Worm (Caenorhabditis elegans) whole organism, young adult: ENCODE results near the gene K08D8.12.

Source experiments
- F23B12.7 ChIP-seq: sonication (generic microtip); optimal IDR thresholded peaks from 2 replicates; lab custom pipeline; 2017; ENCODE audit warnings: missing genetic modification characterization, mild to moderate bottlenecking, missing compliant biosample characterization, antibody characterized with exemption, moderate library complexity; ENCODE audit not compliant: insufficient read depth
- F37B4.10 ChIP-seq: fragments of 200-800 bp; sonication (Bioruptor generic); IDR thresholded peaks from 2 replicates; pipeline ENCODE4 v1.3.6; 2022; ENCODE audit warnings: missing genetic modification characterization, missing compliant biosample characterization
- F39B2.1 ChIP-seq: fragments of 200-800 bp; sonication (Bioruptor generic); IDR thresholded peaks from 2 replicates; pipeline ENCODE4 v1.3.6; 2022; ENCODE audit warnings: missing genetic modification reagents, missing genetic modification characterization, missing compliant biosample characterization
- Y53G8AR.9 ChIP-seq: fragments of 200-800 bp; sonication (Bioruptor generic); conservative IDR thresholded peaks from 2 replicates; pipeline ENCODE4 v1.3.6; 2022; ENCODE audit warnings: missing genetic modification reagents, missing genetic modification characterization, missing compliant biosample characterization
- Y56A3A.18 ChIP-seq: fragments of 200-800 bp; sonication (Bioruptor generic); IDR thresholded peaks from 2 replicates; pipeline ENCODE4 v1.3.6; 2022; ENCODE audit warnings: missing genetic modification reagents, missing genetic modification characterization, missing compliant biosample characterization
- ZK185.1 ChIP-seq: sonication (generic microtip); optimal IDR thresholded peaks from 2 replicates; lab custom pipeline; 2016; ENCODE audit warnings: mild to moderate bottlenecking, missing genetic modification characterization, missing compliant biosample characterization; ENCODE audit not compliant: poor library complexity, severe bottlenecking
- akir-1 ChIP-seq: fragments of 200-800 bp; sonication (Bioruptor generic); optimal IDR thresholded peaks from 2 replicates; lab custom pipeline; 2018; ENCODE audit warnings: mild to moderate bottlenecking, missing genetic modification characterization, moderate library complexity, missing compliant biosample characterization
- aptf-3 ChIP-seq: fragments of 200-800 bp; sonication (Bioruptor generic); IDR thresholded peaks from 2 replicates; pipeline ENCODE4 v1.3.6; 2022; ENCODE audit warnings: missing genetic modification characterization, missing compliant biosample characterization
- athp-1 ChIP-seq: sonication (generic microtip); optimal IDR thresholded peaks from 2 replicates; lab custom pipeline; 2017; ENCODE audit warnings: mild to moderate bottlenecking, missing genetic modification characterization, missing compliant biosample characterization
- bed-1 ChIP-seq: fragments of 200-800 bp; sonication (Bioruptor generic); IDR thresholded peaks from 2 replicates; pipeline ENCODE4 v1.3.6; 2022; ENCODE audit warnings: missing genetic modification reagents, missing genetic modification characterization, missing compliant biosample characterization
- cebp-1 ChIP-seq, 2 experiments: fragments of 200-800 bp in 1 of 2; sonication (Bioruptor generic) in 1 of 2; sonication (generic microtip) in 1 of 2; IDR thresholded peaks in 1 of 2; optimal IDR thresholded peaks in 1 of 2; 2 replicates each; pipeline versions ENCODE4 v1.3.6 to Lab custom; 2017 to 2022; ENCODE audit warnings: missing compliant biosample characterization in 2 of 2, missing genetic modification characterization in 2 of 2, mild to moderate bottlenecking in 1 of 2, missing genetic modification reagents in 1 of 2, moderate library complexity in 1 of 2
- ceh-27 ChIP-seq: fragments of 200-800 bp; sonication (Bioruptor generic); optimal IDR thresholded peaks from 2 replicates; lab custom pipeline; 2018; ENCODE audit warnings: mild to moderate bottlenecking, missing genetic modification characterization, moderate library complexity, missing compliant biosample characterization
- ceh-91 ChIP-seq: fragments of 200-800 bp; sonication (Bioruptor generic); IDR thresholded peaks from 2 replicates; pipeline ENCODE4 v1.3.6; 2022; ENCODE audit warnings: missing genetic modification reagents, missing genetic modification characterization, missing compliant biosample characterization
- ekl-4 ChIP-seq: fragments of 200-800 bp; sonication (Bioruptor generic); IDR thresholded peaks from 2 replicates; pipeline ENCODE4 v1.3.6; 2022; ENCODE audit warnings: missing genetic modification reagents, missing genetic modification characterization, missing compliant biosample characterization
- ets-4 ChIP-seq: fragments of 200-800 bp; sonication (Bioruptor generic); optimal IDR thresholded peaks from 2 replicates; lab custom pipeline; 2018; ENCODE audit warnings: mild to moderate bottlenecking, missing genetic modification characterization, missing compliant biosample characterization
- hlh-12 ChIP-seq: sonication (generic microtip); optimal IDR thresholded peaks from 2 replicates; lab custom pipeline; 2016; ENCODE audit warnings: missing genetic modification characterization, missing compliant biosample characterization
- let-607 ChIP-seq, 2 experiments: fragments of 200-800 bp in 1 of 2; sonication (Bioruptor generic) in 1 of 2; sonication (generic microtip) in 1 of 2; optimal IDR thresholded peaks; 2 replicates each; lab custom pipeline; 2016 to 2018; ENCODE audit warnings: mild to moderate bottlenecking in 2 of 2, missing compliant biosample characterization in 2 of 2, missing genetic modification characterization in 2 of 2, moderate library complexity in 2 of 2, missing genotype in 1 of 2
- lin-40 ChIP-seq: sonication (generic microtip); optimal IDR thresholded peaks from 2 replicates; lab custom pipeline; 2016; ENCODE audit warnings: missing genetic modification characterization, mild to moderate bottlenecking, missing compliant biosample characterization, missing genotype, missing genetic modification reagents
- lsl-1 ChIP-seq: fragments of 200-800 bp; sonication (Bioruptor generic); optimal IDR thresholded peaks from 2 replicates; lab custom pipeline; 2018; ENCODE audit warnings: mild to moderate bottlenecking, missing genetic modification characterization, moderate library complexity, missing compliant biosample characterization
- lsy-27 ChIP-seq: sonication (generic microtip); optimal IDR thresholded peaks from 2 replicates; lab custom pipeline; 2017; ENCODE audit warnings: missing genetic modification characterization, mild to moderate bottlenecking, missing compliant biosample characterization, antibody characterized with exemption, missing genotype, borderline replicate concordance; ENCODE audit not compliant: insufficient read depth
- mes-4 ChIP-seq: sonication (generic microtip); optimal IDR thresholded peaks from 2 replicates; lab custom pipeline; 2016; ENCODE audit warnings: missing genotype, missing genetic modification characterization, missing compliant biosample characterization
- nfya-2 ChIP-seq: fragments of 200-800 bp; sonication (Bioruptor generic); IDR thresholded peaks from 2 replicates; pipeline ENCODE4 v1.3.6; 2022; ENCODE audit warnings: missing genetic modification reagents, missing genetic modification characterization, missing compliant biosample characterization
- nhr-80 ChIP-seq: sonication (generic microtip); optimal IDR thresholded peaks from 2 replicates; lab custom pipeline; 2016; ENCODE audit warnings: missing genetic modification characterization, missing compliant biosample characterization
- rec-8 ChIP-seq, 2 experiments: sonication (generic microtip); optimal IDR thresholded peaks; 2 replicates each; lab custom pipeline; 2016; ENCODE audit warnings: mild to moderate bottlenecking in 2 of 2, missing genetic modification characterization in 2 of 2, missing genetic modification reagents in 2 of 2, missing genotype in 2 of 2, missing biosample characterization in 1 of 2, missing compliant biosample characterization in 1 of 2, moderate library complexity in 1 of 2
- snpc-1.1 ChIP-seq: sonication (generic microtip); optimal IDR thresholded peaks from 2 replicates; lab custom pipeline; 2017; ENCODE audit warnings: missing genetic modification characterization, mild to moderate bottlenecking, missing compliant biosample characterization, antibody characterized with exemption, moderate library complexity, missing genotype, missing genetic modification reagents; ENCODE audit not compliant: insufficient read depth
- snpc-4 ChIP-seq, 5 experiments: fragments of 150-350 bp in 1 of 5; sonication (generic microtip) in 4 of 5; optimal IDR thresholded peaks; 2 replicates each; lab custom pipeline; 2014 to 2018; ENCODE audit warnings: missing genetic modification characterization in 5 of 5, missing biosample characterization in 3 of 5, antibody characterized with exemption in 2 of 5, mild to moderate bottlenecking in 2 of 5, missing compliant biosample characterization in 2 of 5, missing genotype in 2 of 5, moderate library complexity in 2 of 5, missing genetic modification reagents in 1 of 5
- somi-1 ChIP-seq: fragments of 200-800 bp; sonication (Bioruptor generic); optimal IDR thresholded peaks from 2 replicates; lab custom pipeline; 2018; ENCODE audit warnings: mild to moderate bottlenecking, missing genetic modification characterization, missing compliant biosample characterization
- tlf-1 ChIP-seq: fragments of 200-800 bp; sonication (Bioruptor generic); optimal IDR thresholded peaks from 2 replicates; lab custom pipeline; 2018; ENCODE audit warnings: mild to moderate bottlenecking, missing genetic modification characterization, missing compliant biosample characterization
- unc-62 ChIP-seq: fragments of 150-350 bp; optimal IDR thresholded peaks from 2 replicates; lab custom pipeline; 2014; ENCODE audit warnings: missing biosample characterization, missing genetic modification reagents, missing genetic modification characterization
- zfh-2 ChIP-seq: fragments of 200-800 bp; sonication (Bioruptor generic); conservative IDR thresholded peaks from 2 replicates; pipeline ENCODE4 v1.3.6; 2022; ENCODE audit warnings: missing genetic modification reagents, missing genetic modification characterization, missing compliant biosample characterization
- ztf-25 ChIP-seq: fragments of 200-800 bp; sonication (Bioruptor generic); IDR thresholded peaks from 2 replicates; pipeline ENCODE4 v1.3.6; 2022; ENCODE audit warnings: missing genetic modification reagents, missing genetic modification characterization, missing compliant biosample characterization
- ztf-26 ChIP-seq: sonication (generic microtip); optimal IDR thresholded peaks from 2 replicates; lab custom pipeline; 2017; ENCODE audit warnings: missing genetic modification characterization, missing compliant biosample characterization

Gene K08D8.12

DNA sequence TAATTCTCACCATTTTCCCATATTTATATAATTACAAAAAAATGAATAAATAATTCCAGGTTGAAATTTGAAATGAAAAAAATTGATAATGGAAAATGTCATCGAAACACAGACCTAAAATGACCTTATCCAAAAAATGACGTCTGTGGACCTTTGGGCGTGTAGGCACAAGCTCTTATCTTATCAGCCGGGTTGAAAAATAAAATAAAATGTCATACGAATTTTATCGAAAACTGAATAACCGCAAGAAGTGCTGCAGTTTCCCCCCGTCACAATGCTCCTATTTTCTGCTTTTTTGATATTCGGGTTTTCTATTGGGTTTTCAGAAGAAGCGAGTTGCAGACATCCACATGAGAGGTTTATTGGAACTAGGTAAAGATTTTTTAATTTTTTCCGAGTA lies 27.4 kb upstream of the K08D8.12 start, which contains the start of gene clec-186 (continued):
- TF ChIP-seq athp-1 (tag; lab: Kevin White, UChicago) (no peak), unc-62 (no peak), mes-4 (tag; lab: Kevin White, UChicago) (no peak)

DNA sequence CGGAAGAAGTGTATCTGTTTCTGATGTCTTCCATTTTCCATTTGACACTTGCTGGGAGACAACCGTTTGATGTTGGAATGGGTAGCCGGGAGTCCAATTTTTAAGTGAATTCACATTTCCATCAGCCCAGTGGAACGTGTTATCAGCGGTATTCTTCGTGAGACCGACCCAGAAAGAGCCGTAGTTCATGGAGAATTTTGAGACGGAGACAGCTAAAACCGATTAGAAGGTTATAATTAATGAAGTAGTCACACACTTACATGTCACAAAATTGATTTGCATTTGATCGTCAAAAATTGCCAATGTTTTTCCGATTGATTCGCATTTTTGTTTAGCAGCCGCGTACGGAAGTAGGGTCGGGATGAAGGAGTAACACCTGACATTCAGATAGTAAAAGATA lies 23.9 kb upstream of the K08D8.12 start:
- TF ChIP-seq ztf-26 (tag; lab: Kevin White, UChicago) (no peak), let-607 (tag; optimal IDR thresholded peaks at IDR 0.05; lab: Kevin White, UChicago) (peak in 1 of 2 experiments; percentile 16), nhr-80 (tag; lab: Kevin White, UChicago) (peak; percentile 88), ets-4 (peak; percentile 26)

DNA sequence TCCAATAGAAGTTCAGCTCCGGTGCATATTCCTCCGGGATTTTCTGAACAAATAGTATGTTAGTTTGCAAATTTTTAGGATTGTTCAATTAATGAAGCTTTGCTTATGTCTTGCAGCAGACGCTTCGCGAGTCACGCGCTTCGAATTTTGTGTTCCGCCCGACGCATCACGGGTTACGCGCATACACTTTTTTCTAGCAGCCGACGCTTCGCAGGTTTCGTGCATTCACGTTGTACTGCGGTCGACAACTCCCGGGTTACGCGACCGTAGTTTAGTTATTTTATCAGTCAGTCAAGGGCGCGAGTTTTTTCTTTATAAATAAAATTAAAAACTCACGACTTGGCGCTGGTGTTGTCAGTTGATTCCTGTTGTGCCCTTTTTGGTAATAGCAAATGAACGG lies 23.5 kb upstream of the K08D8.12 start:
- TF ChIP-seq F37B4.10 (GFP tag; lab: Robert Waterston, UW): 0 out of 2 replicates have a peak, but pooled peaks have one; percentile 25
- no peak for TF ChIP-seq lsl-1 (GFP tag; lab: Kevin White, UChicago)
- no peak for TF ChIP-seq snpc-4 (GFP tag; optimal IDR thresholded peaks at IDR 0.05; lab: Kevin White, UChicago)
- TF ChIP-seq snpc-4 (tag; optimal IDR thresholded peaks at IDR 0.05; lab: Kevin White, UChicago): peak; percentile 46 to 89 (median 70)
- no peak for TF ChIP-seq ets-4

DNA sequence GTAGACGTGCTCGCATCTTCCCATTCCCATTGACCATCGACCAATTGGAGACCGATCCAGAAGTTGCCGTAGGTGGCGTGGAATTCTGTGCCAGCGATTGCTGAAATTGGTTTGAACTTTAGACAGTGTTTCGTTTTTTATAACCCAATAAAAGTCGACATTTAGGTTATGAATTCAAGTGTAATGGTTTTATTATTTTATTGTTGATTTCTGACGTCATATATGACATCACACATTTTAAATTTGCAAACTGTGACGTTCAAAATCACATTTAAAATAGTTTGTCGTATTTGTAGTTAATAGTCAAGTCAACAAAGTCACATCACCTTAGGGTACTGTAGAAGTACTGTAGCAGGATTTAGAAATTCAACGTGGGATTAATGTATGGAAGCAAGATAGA lies 23.0 kb upstream of the K08D8.12 start:
- TF ChIP-seq F39B2.1 (GFP tag; lab: Robert Waterston, UW): no peak
- TF ChIP-seq Y56A3A.18 (GFP tag; lab: Robert Waterston, UW): no peak
- TF ChIP-seq ZK185.1 (tag; lab: Kevin White, UChicago): no peak
- no peak for TF ChIP-seq let-607 (tag; optimal IDR thresholded peaks at IDR 0.05; lab: Kevin White, UChicago)
- no peak for TF ChIP-seq snpc-1.1 (tag; lab: Kevin White, UChicago)
- TF ChIP-seq F23B12.7: no peak
- TF ChIP-seq lin-40 (tag; lab: Kevin White, UChicago): no peak
- no peak for TF ChIP-seq rec-8 (tag; optimal IDR thresholded peaks at IDR 0.05; lab: Kevin White, UChicago)
- no peak for TF ChIP-seq tlf-1 (GFP tag; lab: Kevin White, UChicago)
- TF ChIP-seq ekl-4: no peak
- TF ChIP-seq akir-1 (GFP tag; lab: Kevin White, UChicago): no peak
- no peak for TF ChIP-seq zfh-2 (GFP tag; lab: Robert Waterston, UW)
- no peak for TF ChIP-seq ceh-27 (GFP tag; lab: Kevin White, UChicago)
- no peak for TF ChIP-seq hlh-12
- TF ChIP-seq nfya-2 (GFP tag; lab: Robert Waterston, UW): no peak
- no peak for TF ChIP-seq lsy-27 (tag; lab: Kevin White, UChicago)
- TF ChIP-seq, all 124 proteins: peak for 0

DNA sequence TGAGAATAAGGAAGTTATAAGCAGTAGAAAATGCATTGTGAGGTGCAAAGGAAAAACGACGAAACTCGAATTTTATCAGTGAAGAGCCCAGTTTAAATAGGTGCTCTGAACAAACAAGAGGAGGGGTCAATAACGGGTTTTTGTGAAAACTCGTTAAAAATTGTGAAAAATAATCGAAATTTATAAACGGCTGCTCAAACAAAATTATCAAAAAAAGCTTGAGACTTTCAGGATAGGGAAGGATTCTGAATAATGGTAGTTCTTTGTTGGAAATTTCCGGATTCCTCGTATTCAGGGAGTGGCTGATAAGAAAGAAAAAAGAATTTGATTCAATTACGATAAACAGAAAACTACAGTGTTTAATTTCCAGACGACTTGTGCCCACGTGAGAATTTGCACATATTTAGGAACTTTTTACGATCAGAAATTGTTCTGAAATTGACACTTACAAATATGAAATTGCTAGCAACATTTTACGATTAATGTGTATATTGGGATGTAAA lies 21.8 kb upstream of the K08D8.12 start, which contains the start of gene clec-187:
Gene clec-187 (minus strand): TSS at position 51 of the 503 bp plus-strand sequence.
- TF ChIP-seq ztf-25 (GFP tag; lab: Robert Waterston, UW) (no peak), bed-1 (GFP tag; lab: Robert Waterston, UW) (no peak), cebp-1 (GFP tag; IDR thresholded peaks at IDR 0.05; lab: Robert Waterston, UW) (no peak), cebp-1 (tag; optimal IDR thresholded peaks at IDR 0.05; lab: Kevin White, UChicago) (no peak), somi-1 (GFP tag; lab: Kevin White, UChicago) (no peak), ceh-91 (no peak), ztf-26 (tag; lab: Kevin White, UChicago) (no peak), Y53G8AR.9 (GFP tag; lab: Robert Waterston, UW) (no peak), aptf-3 (GFP tag; lab: Robert Waterston, UW) (no peak)
